Fruit fly (Drosophila melanogaster): ENCODE results near the gene CG3156.

Gene CG3156

dm6 chrX:476230-477143 lies 11.2 kb upstream of the CG3156 start, which contains the start of the genes ebo and CG13373 (continued):
- TF ChIP-seq CG12391 (tag; optimal IDR thresholded peaks at IDR 0.05) = peak; percentile 49
- peak; percentile 56 for TF ChIP-seq bbx (GFP tag; IDR thresholded peaks at IDR 0.05; ENCODE audit: partially characterized antibody)
- TF ChIP-seq PHDP (tag; optimal IDR thresholded peaks at IDR 0.05) = peak; percentile 47
- TF ChIP-seq gem (tag; optimal IDR thresholded peaks at IDR 0.05) = no peak
- no peak for TF ChIP-seq Dfd (GFP tag; optimal IDR thresholded peaks at IDR 0.05)
- TF ChIP-seq Opbp (GFP tag; IDR thresholded peaks at IDR 0.05; ENCODE audit: partially characterized antibody) = peak; percentile 63; the same call in 2 of the 3 replicates
- TF ChIP-seq Deaf1 (tag; optimal IDR thresholded peaks at IDR 0.05) = no peak
- TF ChIP-seq phol (tag; optimal IDR thresholded peaks at IDR 0.05) = peak; percentile 34
- TF ChIP-seq tup (GFP tag; optimal IDR thresholded peaks at IDR 0.05) = no peak
- peak in 1 of 2 experiments; percentile 47 for TF ChIP-seq bsh (GFP tag; optimal IDR thresholded peaks at IDR 0.05)
- peak; percentile 39 for TF ChIP-seq Elba2 (GFP tag; optimal IDR thresholded peaks at IDR 0.05)
- 0 out of 2 replicates have a peak, but pooled peaks have one; percentile 37 for TF ChIP-seq Drgx (GFP tag; IDR thresholded peaks at IDR 0.05)
- no peak for TF ChIP-seq luna (GFP tag; optimal IDR thresholded peaks at IDR 0.05)
- TF ChIP-seq CrebB (tag; optimal IDR thresholded peaks at IDR 0.05) = no peak
- TF ChIP-seq CG16813 (GFP tag; IDR thresholded peaks at IDR 0.05; ENCODE audit: partially characterized antibody) = peak; percentile 59; the same call in 2 of the 3 replicates
- TF ChIP-seq sim (GFP tag; IDR thresholded peaks at IDR 0.05) = no peak
- TF ChIP-seq CG14860 (GFP tag; IDR thresholded peaks at IDR 0.05; ENCODE audit: partially characterized antibody) = peak; percentile 19; the same call in 2 of the 3 replicates
- TF ChIP-seq dpn (GFP tag; optimal IDR thresholded peaks at IDR 0.05) = peak; percentile 4 to 6
- no peak for TF ChIP-seq ash1 (GFP tag; optimal IDR thresholded peaks at IDR 0.05)
- peak; percentile 21 for TF ChIP-seq CG30020 (tag; optimal IDR thresholded peaks at IDR 0.05)
- TF ChIP-seq al (GFP tag; IDR thresholded peaks at IDR 0.05) = 0 out of 2 replicates have a peak, but pooled peaks have one; percentile 17
- peak; percentile 19; the same call in 1 of the 3 replicates for TF ChIP-seq dysf (GFP tag; IDR thresholded peaks at IDR 0.05)
- TF ChIP-seq CG14965 (GFP tag; optimal IDR thresholded peaks at IDR 0.05; ENCODE audit: borderline replicate concordance) = no peak
- TF ChIP-seq dimm (GFP tag; IDR thresholded peaks at IDR 0.05) = no peak
- peak; percentile 12 for TF ChIP-seq CG9817 (tag; optimal IDR thresholded peaks at IDR 0.05)
- TF ChIP-seq CG7372 (GFP tag; IDR thresholded peaks at IDR 0.05) = no peak
- no peak for TF ChIP-seq ATbp (GFP tag; optimal IDR thresholded peaks at IDR 0.05)
- peak; percentile 60; the same call in 2 of the 3 replicates for TF ChIP-seq knrl (GFP tag; IDR thresholded peaks at IDR 0.05; ENCODE audit: partially characterized antibody)
- TF ChIP-seq croc (GFP tag; conservative IDR thresholded peaks at IDR 0.05) = no peak
- TF ChIP-seq fd64A (GFP tag; optimal IDR thresholded peaks at IDR 0.05) = no peak
- TF ChIP-seq BtbVII (GFP tag; optimal IDR thresholded peaks at IDR 0.05) = no peak
- TF ChIP-seq sens (GFP tag) = peak; percentile 69
- TF ChIP-seq Vsx1 (GFP tag; optimal IDR thresholded peaks at IDR 0.05) = no peak
- TF ChIP-seq slp2 (GFP tag; optimal IDR thresholded peaks at IDR 0.05) = no peak
- no peak for TF ChIP-seq B-H2 (GFP tag; optimal IDR thresholded peaks at IDR 0.05)
- TF ChIP-seq CG3163 (GFP tag; optimal IDR thresholded peaks at IDR 0.05) = no peak
- peak; percentile 37 for TF ChIP-seq pzg (GFP tag; optimal IDR thresholded peaks at IDR 0.05)
- TF ChIP-seq CG12744 (GFP tag; optimal IDR thresholded peaks at IDR 0.05) = no peak

dm6 chrX:478766-479165 lies 8.9 kb upstream of the CG3156 start, which contains the start of gene CG32817:
Gene CG32817, plus strand, starts transcription at chrX:479066.
- no peak for TF ChIP-seq Hr78 (GFP tag; optimal IDR thresholded peaks at IDR 0.05)
- no peak for TF ChIP-seq unc-4 (GFP tag; IDR thresholded peaks at IDR 0.05; ENCODE audit: partially characterized antibody)

All from whole organism, embryonic.